Fruit fly (Drosophila melanogaster): ENCODE measurements around the gene Ir76b.

DNA sequence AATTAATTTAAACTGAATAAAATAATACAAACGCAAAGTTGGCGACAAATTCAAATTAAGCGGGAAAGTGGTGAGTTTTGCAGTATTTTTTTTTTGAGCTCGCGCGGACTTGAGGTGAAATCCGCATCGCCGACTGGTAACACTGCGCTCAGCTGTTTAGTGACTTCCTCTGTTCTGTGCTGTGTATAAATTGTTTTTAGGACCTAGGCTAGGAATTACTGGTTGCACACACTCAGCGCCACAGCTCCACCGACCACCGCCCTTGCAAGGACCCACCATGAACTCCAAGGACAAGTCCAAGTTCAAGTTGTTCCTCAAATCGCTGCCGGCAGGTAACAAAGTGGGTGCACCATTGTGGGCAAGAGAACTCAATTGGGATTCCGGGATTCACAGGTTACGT, 17.7 kb upstream of the Ir76b start, which contains the start of gene gig:
- TF ChIP-seq jim (GFP tag; optimal IDR thresholded peaks at IDR 0.05) (no peak), psq (GFP tag; optimal IDR thresholded peaks at IDR 0.05) (no peak), usp (GFP tag; optimal IDR thresholded peaks at IDR 0.05) (no peak), h (GFP tag; optimal IDR thresholded peaks at IDR 0.05) (no peak), dsf (GFP tag; optimal IDR thresholded peaks at IDR 0.05; ENCODE audit: borderline replicate concordance) (no peak), N (GFP tag; optimal IDR thresholded peaks at IDR 0.05) (no peak), Hr83 (GFP tag; optimal IDR thresholded peaks at IDR 0.05; ENCODE audit: poor library complexity, severe bottlenecking) (no peak), ey (GFP tag; optimal IDR thresholded peaks at IDR 0.05) (no peak), fru (GFP tag; optimal IDR thresholded peaks at IDR 0.05) (no peak), Dfd (GFP tag; optimal IDR thresholded peaks at IDR 0.05) (no peak), GATAd (GFP tag; optimal IDR thresholded peaks at IDR 0.05) (no peak), sv (GFP tag; optimal IDR thresholded peaks at IDR 0.05) (no peak), OdsH (GFP tag; optimal IDR thresholded peaks at IDR 0.05) (no peak), Dif (GFP tag; optimal IDR thresholded peaks at IDR 0.05; ENCODE audit: partially characterized antibody) (no peak)

All from whole organism, wandering third instar larva.